Worm (Caenorhabditis elegans): ENCODE data around the gene ubq-1.

DNA sequence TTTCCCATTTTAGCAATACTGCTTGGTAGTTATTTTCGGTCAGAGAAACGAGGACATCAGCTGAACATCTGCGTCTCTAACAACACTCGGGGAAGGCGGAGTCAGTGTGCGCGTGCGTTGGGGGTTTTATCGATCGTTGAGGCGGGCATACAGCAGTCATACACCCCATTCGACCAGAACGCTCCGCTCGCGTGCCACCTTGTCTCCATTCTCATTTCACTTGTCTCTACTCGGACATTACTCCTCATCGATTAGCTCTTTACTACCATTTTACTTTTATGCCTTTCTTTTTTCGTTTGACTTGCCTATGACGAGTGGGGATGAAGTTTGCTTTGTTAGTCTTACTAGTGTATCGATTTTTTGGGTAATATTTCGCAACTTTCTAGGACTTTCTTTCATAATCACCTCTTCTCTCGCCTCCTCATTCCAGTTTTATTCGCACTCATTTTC, 496 bp downstream of the ubq-1 start:
- TF ChIP-seq flt-1 (GFP tag; IDR thresholded peaks at IDR 0.05): peak; percentile 68; the same call in 1 of the 2 replicates
- TF ChIP-seq med-1 (GFP tag; optimal IDR thresholded peaks at IDR 0.05; ENCODE audit: insufficient read depth): no peak
- no peak for TF ChIP-seq ztf-29 (GFP tag; IDR thresholded peaks at IDR 0.05)
- no peak for TF ChIP-seq ref-1 (GFP tag; conservative IDR thresholded peaks at IDR 0.05)
- TF ChIP-seq T22C8.4 (GFP tag; IDR thresholded peaks at IDR 0.05): peak; percentile 92
- 0 out of 2 replicates have a peak, but pooled peaks have one; percentile 19 for TF ChIP-seq ztf-23 (GFP tag; IDR thresholded peaks at IDR 0.05)
- TF ChIP-seq klf-2 (GFP tag; conservative IDR thresholded peaks at IDR 0.05): no peak
- TF ChIP-seq tab-1 (GFP tag; IDR thresholded peaks at IDR 0.05): no peak
- no peak for TF ChIP-seq cog-1 (tag; optimal IDR thresholded peaks at IDR 0.05)

All from whole organism, midembryonic.